Worm (Caenorhabditis elegans) whole organism, midembryonic: ENCODE results near the gene golg-2.

Source experiments
- T22C8.4 ChIP-seq: fragments of 200-800 bp; sonication (Bioruptor generic); IDR thresholded peaks from 2 replicates; pipeline ENCODE4 v1.3.6; 2022; ENCODE audit warnings: missing genetic modification characterization, missing compliant biosample characterization
- cog-1 ChIP-seq: sonication (generic microtip); optimal IDR thresholded peaks from 2 replicates; lab custom pipeline; 2016; ENCODE audit warnings: missing genetic modification characterization, missing compliant biosample characterization
- flt-1 ChIP-seq: fragments of 200-800 bp; sonication (Bioruptor generic); IDR thresholded peaks from 2 replicates; pipeline ENCODE4 v1.3.6; 2022; ENCODE audit warnings: missing genetic modification characterization, missing compliant biosample characterization
- klf-2 ChIP-seq: fragments of 200-800 bp; sonication (Bioruptor generic); conservative IDR thresholded peaks from 2 replicates; pipeline ENCODE4 v1.3.6; 2022; ENCODE audit warnings: missing genetic modification reagents, missing genetic modification characterization, missing compliant biosample characterization
- med-1 ChIP-seq: sonication (generic microtip); optimal IDR thresholded peaks from 2 replicates; lab custom pipeline; 2017; ENCODE audit warnings: missing genetic modification characterization, mild to moderate bottlenecking, missing compliant biosample characterization, antibody characterized with exemption, missing genetic modification reagents; ENCODE audit not compliant: insufficient read depth
- ref-1 ChIP-seq: fragments of 200-800 bp; sonication (Bioruptor generic); conservative IDR thresholded peaks from 2 replicates; pipeline ENCODE4 v1.3.6; 2022; ENCODE audit warnings: missing genetic modification reagents, missing genetic modification characterization, missing compliant biosample characterization
- tab-1 ChIP-seq: fragments of 200-800 bp; sonication (Bioruptor generic); IDR thresholded peaks from 2 replicates; pipeline ENCODE4 v1.3.6; 2022; ENCODE audit warnings: missing genetic modification characterization, missing compliant biosample characterization
- ztf-23 ChIP-seq: fragments of 200-800 bp; sonication (Bioruptor generic); IDR thresholded peaks from 2 replicates; pipeline ENCODE4 v1.3.6; 2022; ENCODE audit warnings: missing genetic modification reagents, missing genetic modification characterization, missing compliant biosample characterization
- ztf-29 ChIP-seq: fragments of 200-800 bp; sonication (Bioruptor generic); IDR thresholded peaks from 2 replicates; pipeline ENCODE4 v1.3.6; 2022; ENCODE audit warnings: missing genetic modification reagents, missing genetic modification characterization, missing compliant biosample characterization

The golg-2 gene

DNA sequence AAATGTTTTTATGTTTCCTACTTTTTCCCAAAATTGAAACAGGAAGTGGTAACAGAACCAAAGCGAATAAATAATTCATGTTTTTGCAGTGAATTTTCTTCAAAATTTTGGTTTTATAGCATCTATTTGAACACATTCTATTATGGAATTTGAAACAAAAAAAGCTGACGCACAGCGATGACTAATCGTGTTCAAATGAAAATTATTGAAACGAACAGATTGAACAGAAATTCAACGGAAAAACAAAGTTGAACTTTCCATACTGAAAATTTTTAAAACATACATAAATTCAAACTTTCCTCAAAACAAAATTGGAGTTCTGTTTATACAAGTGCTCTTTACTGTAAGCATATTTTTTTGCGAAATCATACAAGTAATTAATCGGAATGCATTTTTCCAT lies 27.9 kb downstream of the golg-2 start, which contains the start of gene F59A6.12:
Gene F59A6.12 (minus strand): TSS at position 101 of the 400 bp plus-strand sequence.
- no peak for TF ChIP-seq ref-1 (GFP tag; lab: Robert Waterston, UW)
- no peak for TF ChIP-seq tab-1 (GFP tag; lab: Robert Waterston, UW)
- no peak for TF ChIP-seq flt-1 (GFP tag; lab: Robert Waterston, UW)
- no peak for TF ChIP-seq ztf-29 (GFP tag; lab: Robert Waterston, UW)
- TF ChIP-seq T22C8.4 (GFP tag; lab: Robert Waterston, UW), result no peak
- TF ChIP-seq klf-2 (GFP tag; lab: Robert Waterston, UW), result no peak
- TF ChIP-seq med-1 (GFP tag; lab: Kevin White, UChicago), result no peak
- no peak for TF ChIP-seq ztf-23 (GFP tag; lab: Robert Waterston, UW)
- TF ChIP-seq cog-1 (tag; lab: Kevin White, UChicago), result no peak

ce11 chrII:5008033-5008432 lies 31.9 kb downstream of the golg-2 start, which contains the start of gene F59A6.3:
TSS of gene F59A6.3 (plus strand) at chrII:5008333.
- TF ChIP-seq tab-1 (GFP tag; lab: Robert Waterston, UW), result no peak
- no peak for TF ChIP-seq klf-2 (GFP tag; lab: Robert Waterston, UW)
- no peak for TF ChIP-seq med-1 (GFP tag; lab: Kevin White, UChicago)
- no peak for TF ChIP-seq flt-1 (GFP tag; lab: Robert Waterston, UW)
- no peak for TF ChIP-seq cog-1 (tag; lab: Kevin White, UChicago)
- TF ChIP-seq T22C8.4 (GFP tag; lab: Robert Waterston, UW), result no peak
- no peak for TF ChIP-seq ztf-29 (GFP tag; lab: Robert Waterston, UW)
- no peak for TF ChIP-seq ztf-23 (GFP tag; lab: Robert Waterston, UW)
- TF ChIP-seq ref-1 (GFP tag; lab: Robert Waterston, UW), result no peak

- TF ChIP-seq ztf-23 (GFP tag; lab: Robert Waterston, UW), result no peak
- no peak for TF ChIP-seq ztf-29 (GFP tag; lab: Robert Waterston, UW)
- TF ChIP-seq ref-1 (GFP tag; lab: Robert Waterston, UW), result no peak
- no peak for TF ChIP-seq flt-1 (GFP tag; lab: Robert Waterston, UW)
- TF ChIP-seq med-1 (GFP tag; lab: Kevin White, UChicago), result no peak
- TF ChIP-seq klf-2 (GFP tag; lab: Robert Waterston, UW), result no peak
- TF ChIP-seq tab-1 (GFP tag; lab: Robert Waterston, UW), result no peak
- TF ChIP-seq cog-1 (tag; lab: Kevin White, UChicago), result no peak
- no peak for TF ChIP-seq T22C8.4 (GFP tag; lab: Robert Waterston, UW)
These were observed 35.1 kb downstream of the golg-2 start, which contains the start of gene F59A6.4 for ce11 chrII:5004781-5005180. TSS of gene F59A6.4 (plus strand) at chrII:5005081.

DNA sequence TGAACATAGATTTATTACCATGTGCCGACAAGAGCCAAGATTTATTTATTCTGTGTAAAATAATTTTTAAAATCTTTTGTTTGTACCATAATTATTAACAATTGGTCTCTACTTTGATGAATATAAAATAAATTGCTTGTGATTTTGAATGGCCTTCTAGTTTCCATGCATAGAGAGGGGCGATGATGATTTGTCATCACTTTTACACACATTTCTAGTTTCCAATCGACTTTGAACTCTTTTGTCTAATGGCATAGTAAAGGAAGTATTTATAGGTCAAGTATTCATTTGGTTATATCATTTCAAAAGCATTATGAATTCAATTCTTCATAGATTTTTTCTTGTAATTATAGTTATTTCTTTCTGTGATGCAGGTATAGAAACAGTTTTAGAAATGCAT lies 36.2 kb downstream of the golg-2 start, which contains the start of gene F59A6.10:
Gene F59A6.10 (plus strand): TSS at position 301 of the 400 bp plus-strand sequence.
- TF ChIP-seq ztf-23 (GFP tag; lab: Robert Waterston, UW), result no peak

- TF ChIP-seq T22C8.4 (GFP tag; lab: Robert Waterston, UW) (no peak), cog-1 (tag; lab: Kevin White, UChicago) (no peak), klf-2 (GFP tag; lab: Robert Waterston, UW) (no peak), flt-1 (GFP tag; lab: Robert Waterston, UW) (no peak), ztf-29 (GFP tag; lab: Robert Waterston, UW) (no peak), ref-1 (GFP tag; lab: Robert Waterston, UW) (no peak)
These were observed 38.0 kb downstream of the golg-2 start for ce11 chrII:5001866-5002265.

ce11 chrII:4999122-4999521 lies 40.8 kb downstream of the golg-2 start, which contains the start of gene citk-2:
TSS of gene citk-2 (plus strand) at chrII:4999520.
- TF ChIP-seq ztf-23 (GFP tag; lab: Robert Waterston, UW), result no peak
- no peak for TF ChIP-seq ref-1 (GFP tag; lab: Robert Waterston, UW)

- TF ChIP-seq flt-1 (GFP tag; lab: Robert Waterston, UW) (no peak), tab-1 (GFP tag; lab: Robert Waterston, UW) (no peak), ref-1 (GFP tag; lab: Robert Waterston, UW) (no peak), klf-2 (GFP tag; lab: Robert Waterston, UW) (no peak)
These were observed 41.2 kb downstream of the golg-2 start, which contains the start of gene F59A6.11 for ce11 chrII:4998657-4999056. TSS of gene F59A6.11 (minus strand) at chrII:4998757.

DNA sequence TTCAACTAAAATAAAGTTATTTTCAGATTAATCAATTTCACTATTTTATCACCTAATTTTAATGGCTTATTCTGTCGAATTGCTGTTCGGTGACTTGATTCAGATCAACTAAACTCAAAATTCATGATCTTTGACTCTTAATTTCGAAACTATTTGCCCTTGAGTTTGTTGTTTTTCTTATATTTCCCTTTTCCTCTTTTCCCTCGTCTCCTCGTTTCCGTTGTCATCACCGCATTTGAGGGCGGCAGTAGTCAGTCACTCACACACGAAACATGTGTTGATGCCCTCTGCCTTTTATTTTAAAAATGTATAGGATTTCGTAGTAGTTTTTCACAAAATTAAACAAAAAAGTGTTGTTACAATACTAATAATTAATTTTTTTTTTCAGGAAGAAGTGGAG lies 45.0 kb downstream of the golg-2 start, which contains the start of gene rnh-1.0:
Gene rnh-1.0 (plus strand): TSS at position 389 of the 400 bp plus-strand sequence.
- no peak for TF ChIP-seq ref-1 (GFP tag; lab: Robert Waterston, UW)
- TF ChIP-seq ztf-29 (GFP tag; lab: Robert Waterston, UW), result no peak
- no peak for TF ChIP-seq klf-2 (GFP tag; lab: Robert Waterston, UW)
- TF ChIP-seq T22C8.4 (GFP tag; lab: Robert Waterston, UW), result no peak
- TF ChIP-seq ztf-23 (GFP tag; lab: Robert Waterston, UW), result no peak
- TF ChIP-seq med-1 (GFP tag; lab: Kevin White, UChicago), result no peak
- no peak for TF ChIP-seq tab-1 (GFP tag; lab: Robert Waterston, UW)
- TF ChIP-seq flt-1 (GFP tag; lab: Robert Waterston, UW), result no peak
- no peak for TF ChIP-seq cog-1 (tag; lab: Kevin White, UChicago)

ce11 chrII:4993530-4994192 lies 46.2 kb downstream of the golg-2 start, which contains the start of the genes eif-1 and vps-24:
TSS of gene eif-1 (minus strand) at chrII:4993580.
TSS of gene vps-24 (plus strand) at chrII:4993998.
- TF ChIP-seq med-1 (GFP tag; lab: Kevin White, UChicago) (no peak), tab-1 (GFP tag; lab: Robert Waterston, UW) (no peak), flt-1 (GFP tag; lab: Robert Waterston, UW) (no peak), T22C8.4 (GFP tag; lab: Robert Waterston, UW) (no peak), ztf-29 (GFP tag; lab: Robert Waterston, UW) (no peak), cog-1 (tag; lab: Kevin White, UChicago) (no peak), ztf-23 (GFP tag; lab: Robert Waterston, UW) (no peak), ref-1 (GFP tag; lab: Robert Waterston, UW) (no peak), klf-2 (GFP tag; lab: Robert Waterston, UW) (no peak)
